Fruit fly (Drosophila melanogaster): ENCODE results near the gene Tak1.

DNA sequence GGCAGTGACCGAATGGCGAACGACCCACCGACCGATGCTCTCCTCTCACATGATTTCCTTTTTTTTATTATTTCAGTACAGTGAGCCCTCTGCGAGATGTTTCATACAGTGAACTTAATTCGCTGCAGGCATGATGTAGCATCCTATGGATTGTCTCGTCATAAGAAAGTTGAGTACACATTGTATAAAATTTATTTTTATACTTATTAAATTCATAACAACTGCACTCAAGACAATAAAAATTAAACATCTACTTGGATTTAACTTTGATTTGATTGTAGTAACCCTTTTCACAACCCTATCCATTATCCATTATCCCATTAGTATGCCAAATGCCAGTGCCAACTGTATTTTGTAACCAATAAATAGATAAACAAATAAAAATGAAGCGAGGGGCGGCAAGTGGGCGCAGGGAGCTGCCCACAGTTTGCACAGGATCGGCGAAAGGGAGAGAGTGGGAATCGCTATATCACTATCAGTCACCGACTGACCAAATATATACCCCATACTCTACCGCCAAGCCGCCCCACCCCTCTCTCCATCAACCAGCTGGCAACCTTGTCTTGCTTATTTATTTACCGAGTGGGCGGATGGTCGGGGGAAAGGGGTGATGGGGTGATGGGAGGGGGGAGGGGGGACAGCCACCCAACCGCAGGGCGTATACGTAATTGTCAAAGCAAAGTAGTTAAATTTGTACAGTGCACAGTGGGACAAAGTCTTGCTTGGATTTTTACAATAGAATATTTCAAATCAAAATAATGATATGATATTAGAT, 41.8 kb downstream of the Tak1 start:
- TF ChIP-seq dac (GFP tag; optimal IDR thresholded peaks at IDR 0.05) (no peak), Eip75B (GFP tag; optimal IDR thresholded peaks at IDR 0.05) (peak; percentile 30), Hr4 (GFP tag; optimal IDR thresholded peaks at IDR 0.05) (peak; percentile 60), CG31627 (GFP tag; optimal IDR thresholded peaks at IDR 0.05) (peak; percentile 22)
